Worm (Caenorhabditis elegans) whole organism, L2 larva: ENCODE measurements around the gene nhr-156.

Experiments used
- C34F6.9 ChIP-seq: fragments of 150-350 bp; optimal IDR thresholded peaks from 2 replicates; lab custom pipeline; 2014; ENCODE audit warnings: missing biosample characterization, missing genetic modification characterization
- ceh-82 ChIP-seq: fragments of 150-350 bp; optimal IDR thresholded peaks from 2 replicates; lab custom pipeline; 2014; ENCODE audit warnings: missing biosample characterization, missing genetic modification characterization
- lin-13 ChIP-seq: fragments of 150-350 bp; optimal IDR thresholded peaks from 2 replicates; lab custom pipeline; 2014; ENCODE audit warnings: missing biosample characterization, missing genetic modification reagents, missing genetic modification characterization
- nhr-12 ChIP-seq: fragments of 150-350 bp; optimal IDR thresholded peaks from 2 replicates; lab custom pipeline; 2014; ENCODE audit warnings: missing biosample characterization, missing genetic modification characterization
- nhr-6 ChIP-seq: fragments of 150-350 bp; optimal IDR thresholded peaks from 2 replicates; lab custom pipeline; 2014; ENCODE audit warnings: missing biosample characterization, missing genetic modification characterization
- snpc-4 ChIP-seq: fragments of 150-350 bp; optimal IDR thresholded peaks from 2 replicates; lab custom pipeline; 2014; ENCODE audit warnings: missing biosample characterization, missing genetic modification characterization

DNA sequence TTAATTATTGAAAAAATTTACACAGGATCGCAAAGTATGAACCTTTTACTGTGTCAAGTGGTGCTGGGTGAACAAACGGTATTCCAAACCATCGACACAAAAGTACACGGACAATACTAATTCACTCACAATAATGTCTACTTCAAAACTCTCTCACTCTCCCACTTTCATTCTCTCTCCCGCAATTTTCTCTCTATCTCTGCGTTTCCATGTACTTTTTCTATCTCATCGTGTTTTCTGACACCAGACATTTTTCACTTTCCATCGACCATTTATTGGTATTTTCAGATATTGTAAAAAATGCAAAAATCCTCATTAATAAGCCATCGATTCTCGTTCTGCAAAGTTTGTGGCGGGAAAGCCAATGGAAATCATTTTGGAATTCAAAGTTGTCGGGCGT, at the start of gene nhr-156:
- TF ChIP-seq nhr-6 (tag; lab: Kevin White, UChicago) (no peak), nhr-12 (tag; lab: Kevin White, UChicago) (no peak), ceh-82 (tag; lab: Kevin White, UChicago) (no peak), C34F6.9 (tag; lab: Kevin White, UChicago) (no peak), lin-13 (GFP tag; lab: Kevin White, UChicago) (no peak), snpc-4 (no peak)
